Worm (Caenorhabditis elegans) whole organism, late embryonic: Measurements from ENCODE around the gene lfi-1.

Experiments used
- C08G9.2 ChIP-seq: sonication (generic microtip); optimal IDR thresholded peaks from 2 replicates; lab custom pipeline; 2016; ENCODE audit warnings: mild to moderate bottlenecking, missing genetic modification characterization, moderate library complexity, missing compliant biosample characterization
- F13H6.1 ChIP-seq: sonication (generic microtip); optimal IDR thresholded peaks from 2 replicates; lab custom pipeline; 2016; ENCODE audit warnings: missing genetic modification characterization, missing compliant biosample characterization
- K02D7.2 ChIP-seq: sonication (generic microtip); optimal IDR thresholded peaks from 2 replicates; lab custom pipeline; 2017; ENCODE audit warnings: mild to moderate bottlenecking, missing genetic modification characterization, missing compliant biosample characterization
- T23F11.4 ChIP-seq: fragments of 200-800 bp; sonication (Bioruptor generic); optimal IDR thresholded peaks from 2 replicates; lab custom pipeline; 2018; ENCODE audit warnings: mild to moderate bottlenecking, missing genetic modification characterization, missing compliant biosample characterization
- ahr-1 ChIP-seq: sonication (generic microtip); optimal IDR thresholded peaks from 2 replicates; lab custom pipeline; 2016; ENCODE audit warnings: missing genetic modification characterization, missing compliant biosample characterization
- ama-1 ChIP-seq: fragments of 150-350 bp; optimal IDR thresholded peaks from 2 replicates; lab custom pipeline; 2014
- ceh-18 ChIP-seq: sonication (generic microtip); optimal IDR thresholded peaks from 2 replicates; lab custom pipeline; 2016; ENCODE audit warnings: missing genetic modification characterization, missing compliant biosample characterization
- ceh-19 ChIP-seq: fragments of 200-800 bp; sonication (Bioruptor generic); optimal IDR thresholded peaks from 2 replicates; lab custom pipeline; 2018; ENCODE audit warnings: mild to moderate bottlenecking, missing genetic modification characterization, missing compliant biosample characterization
- ceh-2 ChIP-seq: sonication (generic microtip); optimal IDR thresholded peaks from 2 replicates; lab custom pipeline; 2016; ENCODE audit warnings: missing genotype, missing genetic modification characterization, missing compliant biosample characterization
- ceh-22 ChIP-seq: sonication (generic microtip); optimal IDR thresholded peaks from 2 replicates; lab custom pipeline; 2017; ENCODE audit warnings: missing biosample characterization, missing genetic modification characterization
- ceh-31 ChIP-seq: sonication (generic microtip); optimal IDR thresholded peaks from 2 replicates; lab custom pipeline; 2016; ENCODE audit warnings: missing genetic modification characterization, missing compliant biosample characterization
- ceh-34 ChIP-seq: sonication (generic microtip); optimal IDR thresholded peaks from 2 replicates; lab custom pipeline; 2016; ENCODE audit warnings: mild to moderate bottlenecking, missing genetic modification characterization, missing compliant biosample characterization
- ceh-9 ChIP-seq: sonication (generic microtip); optimal IDR thresholded peaks from 2 replicates; lab custom pipeline; 2016; ENCODE audit warnings: mild to moderate bottlenecking, missing genetic modification characterization, inconsistent platforms, missing compliant biosample characterization
- elt-2 ChIP-seq: sonication (generic microtip); optimal IDR thresholded peaks from 2 replicates; lab custom pipeline; 2016; ENCODE audit warnings: missing genetic modification reagents, missing genetic modification characterization, missing compliant biosample characterization
- elt-4 ChIP-seq: sonication (generic microtip); optimal IDR thresholded peaks from 2 replicates; lab custom pipeline; 2016; ENCODE audit warnings: missing genetic modification characterization, missing compliant biosample characterization
- eyg-1 ChIP-seq: sonication (generic microtip); optimal IDR thresholded peaks from 2 replicates; lab custom pipeline; 2016; ENCODE audit warnings: missing genotype, missing genetic modification characterization, missing compliant biosample characterization
- fkh-6 ChIP-seq: sonication (generic microtip); optimal IDR thresholded peaks from 2 replicates; lab custom pipeline; 2016; ENCODE audit warnings: missing genetic modification characterization, missing compliant biosample characterization
- hlh-6 ChIP-seq: sonication (generic microtip); optimal IDR thresholded peaks from 2 replicates; lab custom pipeline; 2016; ENCODE audit warnings: missing genotype, missing genetic modification characterization, missing compliant biosample characterization
- hlh-8 ChIP-seq: sonication (generic microtip); optimal IDR thresholded peaks from 2 replicates; lab custom pipeline; 2016; ENCODE audit warnings: missing genotype, missing genetic modification characterization, missing compliant biosample characterization
- nfya-1 ChIP-seq: sonication (generic microtip); optimal IDR thresholded peaks from 2 replicates; lab custom pipeline; 2017; ENCODE audit warnings: missing genetic modification characterization, mild to moderate bottlenecking, missing compliant biosample characterization, antibody characterized with exemption, moderate library complexity
- nhr-11 ChIP-seq: fragments of 150-350 bp; optimal IDR thresholded peaks from 2 replicates; lab custom pipeline; 2014; ENCODE audit warnings: missing biosample characterization, missing genetic modification characterization
- npax-4 ChIP-seq: sonication (generic microtip); optimal IDR thresholded peaks from 2 replicates; lab custom pipeline; 2016; ENCODE audit warnings: missing genetic modification characterization, missing compliant biosample characterization
- odd-2 ChIP-seq: sonication (generic microtip); optimal IDR thresholded peaks from 2 replicates; lab custom pipeline; 2017; ENCODE audit warnings: antibody characterized with exemption, mild to moderate bottlenecking, missing genetic modification characterization, missing compliant biosample characterization
- pat-9 ChIP-seq: fragments of 200-800 bp; sonication (Bioruptor generic); optimal IDR thresholded peaks from 2 replicates; lab custom pipeline; 2018; ENCODE audit warnings: mild to moderate bottlenecking, missing genetic modification characterization, moderate library complexity, missing compliant biosample characterization
- pax-1 ChIP-seq: fragments of 150-350 bp; optimal IDR thresholded peaks from 2 replicates; lab custom pipeline; 2014; ENCODE audit warnings: missing biosample characterization, missing genetic modification characterization
- pha-2 ChIP-seq: sonication (generic microtip); optimal IDR thresholded peaks from 2 replicates; lab custom pipeline; 2017; ENCODE audit warnings: mild to moderate bottlenecking, missing genetic modification characterization, missing compliant biosample characterization
- pha-4 ChIP-seq: fragments of 150-350 bp; optimal IDR thresholded peaks from 2 replicates; lab custom pipeline; 2018; ENCODE audit warnings: missing biosample characterization, missing genetic modification reagents, missing genetic modification characterization
- pqm-1 ChIP-seq: sonication (generic microtip); optimal IDR thresholded peaks from 2 replicates; lab custom pipeline; 2016; ENCODE audit warnings: missing genetic modification characterization, missing compliant biosample characterization
- ref-2 ChIP-seq: sonication (generic microtip); optimal IDR thresholded peaks from 2 replicates; lab custom pipeline; 2016; ENCODE audit warnings: missing genetic modification characterization, missing compliant biosample characterization
- rnt-1 ChIP-seq: sonication (generic microtip); optimal IDR thresholded peaks from 2 replicates; lab custom pipeline; 2016; ENCODE audit warnings: missing genetic modification characterization, missing compliant biosample characterization
- sdc-2 ChIP-seq: sonication (generic microtip); optimal IDR thresholded peaks from 2 replicates; lab custom pipeline; 2016; ENCODE audit warnings: missing genotype, missing genetic modification characterization, missing compliant biosample characterization
- sox-2 ChIP-seq: fragments of 200-800 bp; sonication (Bioruptor generic); IDR thresholded peaks from 2 replicates; pipeline ENCODE4 v1.3.6; 2022; ENCODE audit warnings: missing genetic modification reagents, missing genetic modification characterization, missing compliant biosample characterization
- tbx-2 ChIP-seq: sonication (generic microtip); optimal IDR thresholded peaks from 2 replicates; lab custom pipeline; 2016; ENCODE audit warnings: missing genetic modification characterization, missing compliant biosample characterization
- tbx-7 ChIP-seq: sonication (generic microtip); optimal IDR thresholded peaks from 2 replicates; lab custom pipeline; 2016; ENCODE audit warnings: missing genotype, missing genetic modification characterization, missing compliant biosample characterization
- ttx-3 ChIP-seq: sonication (generic microtip); optimal IDR thresholded peaks from 2 replicates; lab custom pipeline; 2016; ENCODE audit warnings: missing genetic modification reagents, missing genetic modification characterization, missing compliant biosample characterization
- unc-55 ChIP-seq: sonication (generic microtip); optimal IDR thresholded peaks from 2 replicates; lab custom pipeline; 2017; ENCODE audit warnings: missing biosample characterization, missing genetic modification reagents, missing genetic modification characterization
- unc-86 ChIP-seq: sonication (generic microtip); optimal IDR thresholded peaks from 2 replicates; lab custom pipeline; 2016; ENCODE audit warnings: missing genetic modification characterization, missing compliant biosample characterization
- ztf-16 ChIP-seq: sonication (generic microtip); optimal IDR thresholded peaks from 2 replicates; lab custom pipeline; 2017; ENCODE audit warnings: missing genetic modification characterization, missing compliant biosample characterization

Gene lfi-1

DNA sequence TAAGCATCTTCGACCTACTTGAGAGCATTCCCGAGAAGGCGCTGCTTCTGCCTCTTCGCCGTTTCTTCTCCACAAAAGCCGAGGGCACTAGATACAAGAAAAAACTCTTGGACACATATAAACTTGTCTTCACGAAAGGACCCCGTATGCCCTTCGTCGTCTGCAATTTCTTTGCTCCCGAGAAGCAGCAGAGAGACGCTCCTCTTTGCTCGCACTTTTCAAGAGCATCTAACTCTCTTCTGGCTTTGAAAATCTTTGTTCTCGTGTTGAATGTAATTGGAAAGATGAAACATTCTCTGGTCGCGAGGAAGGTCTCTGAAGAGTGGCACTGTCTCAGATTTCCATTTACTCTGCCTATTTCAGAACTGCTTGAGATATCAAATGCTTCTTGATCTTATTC is 37.6 kb upstream of the lfi-1 start:
- TF ChIP-seq ceh-34, result no peak
- TF ChIP-seq F13H6.1, result no peak
- TF ChIP-seq ahr-1 (tag; lab: Kevin White, UChicago), result no peak
- TF ChIP-seq pat-9 (tag; lab: Kevin White, UChicago), result no peak
- no peak for TF ChIP-seq npax-4 (tag; lab: Kevin White, UChicago)
- TF ChIP-seq ceh-9 (tag; lab: Kevin White, UChicago), result no peak
- no peak for TF ChIP-seq pqm-1 (tag; lab: Kevin White, UChicago)
- no peak for TF ChIP-seq T23F11.4 (GFP tag; lab: Kevin White, UChicago)

DNA sequence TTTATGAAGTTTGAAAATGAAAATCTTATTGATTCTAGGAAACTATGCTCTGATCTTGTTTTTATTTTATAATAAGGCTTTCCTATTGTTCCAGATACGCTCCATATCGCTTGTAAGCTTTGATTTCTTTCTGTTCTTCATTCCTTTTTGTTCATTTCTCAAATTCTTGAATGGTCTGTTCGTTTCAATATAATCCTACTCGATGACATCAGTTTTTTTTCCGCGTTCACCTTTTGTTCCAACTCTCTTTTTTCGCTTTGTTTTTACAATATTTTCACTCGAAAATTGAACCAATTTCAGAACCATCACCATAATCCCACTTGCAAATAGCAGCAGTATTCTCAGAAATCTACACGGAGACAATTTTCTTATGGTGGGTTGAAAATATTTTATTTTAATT is 28.9 kb upstream of the lfi-1 start, which contains the start of gene tyra-3:
Gene tyra-3 (plus strand): TSS at position 301 of the 400 bp plus-strand sequence.
- TF ChIP-seq ceh-22 (no peak), ceh-2 (tag; lab: Kevin White, UChicago) (no peak), ahr-1 (tag; lab: Kevin White, UChicago) (no peak), unc-86 (tag; lab: Kevin White, UChicago) (no peak), sox-2 (no peak), pqm-1 (tag; lab: Kevin White, UChicago) (no peak), ref-2 (tag; lab: Kevin White, UChicago) (no peak), ztf-16 (no peak), eyg-1 (no peak)
- TF ChIP-seq, all 69 proteins: peak for 0

- peak; percentile 13 for TF ChIP-seq ceh-31 (tag; lab: Kevin White, UChicago)
- TF ChIP-seq tbx-7 (tag; lab: Kevin White, UChicago), result no peak
- no peak for TF ChIP-seq elt-2 (tag; lab: Kevin White, UChicago)
- peak; percentile 25 for TF ChIP-seq ceh-34
- TF ChIP-seq pha-2 (tag; lab: Kevin White, UChicago), result no peak
- peak; percentile 10 for TF ChIP-seq hlh-6 (tag; lab: Kevin White, UChicago)
- peak; percentile 93 for TF ChIP-seq ceh-18 (tag; lab: Kevin White, UChicago)
- no peak for TF ChIP-seq fkh-6 (tag; lab: Kevin White, UChicago)
- TF ChIP-seq sdc-2 (tag; lab: Kevin White, UChicago), result peak; percentile 1
- TF ChIP-seq tbx-2 (tag; lab: Kevin White, UChicago), result peak; percentile 53
- peak; percentile 50 for TF ChIP-seq unc-55
- TF ChIP-seq pat-9 (tag; lab: Kevin White, UChicago), result peak; percentile 59
- TF ChIP-seq nfya-1 (tag; lab: Kevin White, UChicago), result peak; percentile 30
- TF ChIP-seq nhr-11 (tag; lab: Kevin White, UChicago), result peak; percentile 24
- no peak for TF ChIP-seq hlh-8 (tag; lab: Kevin White, UChicago)
- TF ChIP-seq pqm-1 (tag; lab: Kevin White, UChicago), result no peak
- peak; percentile 26 for TF ChIP-seq C08G9.2 (tag; lab: Kevin White, UChicago)
- no peak for TF ChIP-seq K02D7.2
- peak; percentile 81 for TF ChIP-seq rnt-1 (tag; lab: Kevin White, UChicago)
- TF ChIP-seq ceh-19 (GFP tag; lab: Kevin White, UChicago), result no peak
- TF ChIP-seq elt-4, result no peak
- peak; percentile 51 for TF ChIP-seq F13H6.1
- no peak for TF ChIP-seq odd-2 (tag; lab: Kevin White, UChicago)
Observed at ce11 chrX:4957259-4957658, 19.4 kb upstream of the lfi-1 start, which contains the start of gene M03F4.4. M03F4.4 (minus strand) TSS chrX:4957418.

ce11 chrX:4958986-4959385 is 17.6 kb upstream of the lfi-1 start:
- TF ChIP-seq T23F11.4 (GFP tag; lab: Kevin White, UChicago), result no peak
- no peak for TF ChIP-seq ama-1 (lab: Kevin White, UChicago)
- TF ChIP-seq nfya-1 (tag; lab: Kevin White, UChicago), result no peak
- TF ChIP-seq elt-4, result no peak
- TF ChIP-seq pha-4 (tag; lab: Kevin White, UChicago), result no peak
- no peak for TF ChIP-seq ttx-3 (tag; lab: Kevin White, UChicago)
- TF ChIP-seq pax-1 (tag; lab: Kevin White, UChicago), result no peak
- no peak for TF ChIP-seq ceh-31 (tag; lab: Kevin White, UChicago)
- TF ChIP-seq, all 69 proteins: peak for 0
